Fruit fly (Drosophila melanogaster): ENCODE measurements around the gene CG16995.

DNA sequence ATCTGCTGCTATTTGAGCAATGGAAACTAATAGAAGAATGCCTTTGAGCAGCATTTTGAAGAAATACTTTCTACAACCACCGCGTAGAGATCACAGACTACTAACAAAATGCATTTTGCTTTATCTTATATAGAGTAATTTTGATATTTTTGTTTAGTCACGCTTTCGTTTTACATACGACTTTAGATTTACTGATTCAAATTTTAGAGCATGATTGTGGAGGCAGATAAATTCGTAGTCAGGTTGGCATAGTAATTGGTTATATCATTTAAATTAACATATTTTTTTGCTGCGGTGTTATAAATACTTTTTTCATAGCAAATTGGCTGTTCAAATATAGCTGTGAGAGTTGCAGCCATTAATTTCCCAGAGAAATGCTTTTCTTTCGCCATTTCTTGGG lies 38.7 kb upstream of the CG16995 start, which contains the start of gene CG17242:
- TF ChIP-seq CG9948 (tag; optimal IDR thresholded peaks at IDR 0.05) (no peak), CG13204 (GFP tag; optimal IDR thresholded peaks at IDR 0.05) (no peak), CG10348 (GFP tag; IDR thresholded peaks at IDR 0.05) (no peak), gl (tag; optimal IDR thresholded peaks at IDR 0.05) (no peak), EcR (GFP tag; optimal IDR thresholded peaks at IDR 0.05) (no peak), CG34367 (tag; optimal IDR thresholded peaks at IDR 0.05) (no peak)

Data from whole organism, pupa.